Worm (Caenorhabditis elegans) whole organism, L2 larva: ENCODE results near the gene lrx-1.

Source experiments
- R02D3.7 ChIP-seq: fragments of 150-350 bp; optimal IDR thresholded peaks from 2 replicates; lab custom pipeline; 2014; ENCODE audit warnings: missing biosample characterization, missing genetic modification characterization
- ZK546.5 ChIP-seq: sonication (generic microtip); optimal IDR thresholded peaks from 2 replicates; lab custom pipeline; 2017; ENCODE audit warnings: missing biosample characterization, missing genetic modification characterization
- ama-1 ChIP-seq: fragments of 150-350 bp; optimal IDR thresholded peaks from 2 replicates; lab custom pipeline; 2018; ENCODE audit warnings: inconsistent platforms
- elt-1 ChIP-seq: fragments of 150-350 bp; optimal IDR thresholded peaks from 2 replicates; lab custom pipeline; 2014; ENCODE audit warnings: missing biosample characterization, missing genetic modification characterization
- elt-3 ChIP-seq: sonication (generic microtip); optimal IDR thresholded peaks from 2 replicates; lab custom pipeline; 2017; ENCODE audit warnings: missing biosample characterization, missing genetic modification characterization
- fos-1 ChIP-seq: fragments of 150-350 bp; optimal IDR thresholded peaks from 2 replicates; lab custom pipeline; 2014; ENCODE audit warnings: missing biosample characterization, missing genetic modification characterization
- lin-11 ChIP-seq: fragments of 150-350 bp; sonication (generic microtip); optimal IDR thresholded peaks from 2 replicates; lab custom pipeline; 2014; ENCODE audit warnings: missing biosample characterization, missing genetic modification characterization, inconsistent platforms, mixed read lengths
- lin-13 ChIP-seq: fragments of 150-350 bp; optimal IDR thresholded peaks from 2 replicates; lab custom pipeline; 2014; ENCODE audit warnings: missing biosample characterization, missing genetic modification reagents, missing genetic modification characterization
- lin-39 ChIP-seq: fragments of 150-350 bp; optimal IDR thresholded peaks from 2 replicates; lab custom pipeline; 2014; ENCODE audit warnings: missing biosample characterization, missing genetic modification reagents, missing genetic modification characterization
- nhr-11 ChIP-seq: fragments of 150-350 bp; optimal IDR thresholded peaks from 2 replicates; lab custom pipeline; 2014; ENCODE audit warnings: missing biosample characterization, missing genetic modification characterization
- nhr-12 ChIP-seq: fragments of 150-350 bp; optimal IDR thresholded peaks from 2 replicates; lab custom pipeline; 2014; ENCODE audit warnings: missing biosample characterization, missing genetic modification characterization
- nhr-23 ChIP-seq: fragments of 150-350 bp; optimal IDR thresholded peaks from 2 replicates; lab custom pipeline; 2014; ENCODE audit warnings: missing biosample characterization, missing genetic modification reagents, missing genetic modification characterization
- nhr-77 ChIP-seq: fragments of 150-350 bp; optimal IDR thresholded peaks from 2 replicates; lab custom pipeline; 2014; ENCODE audit warnings: missing biosample characterization, missing genetic modification characterization

- TF ChIP-seq elt-1 (tag; lab: Kevin White, UChicago) (no peak), nhr-11 (no peak), lin-13 (GFP tag; lab: Kevin White, UChicago) (no peak), nhr-77 (tag; lab: Kevin White, UChicago) (no peak), ama-1 (lab: Kevin White, UChicago) (no peak), nhr-12 (no peak), ZK546.5 (tag; lab: Kevin White, UChicago) (no peak), fos-1 (tag; lab: Kevin White, UChicago) (no peak), elt-3 (tag; lab: Kevin White, UChicago) (no peak), lin-39 (tag; lab: Kevin White, UChicago) (no peak), R02D3.7 (tag; lab: Kevin White, UChicago) (no peak), lin-11 (tag; lab: Kevin White, UChicago) (no peak), nhr-23 (no peak)
Observed at ce11 chrV:12233425-12233824, 18.9 kb upstream of the lrx-1 start.
